Worm (Caenorhabditis elegans): Measurements from ENCODE around the gene bed-1.

ce11 chrV:19125253-19125652 lies 531 bp upstream of the bed-1 start:
- TF ChIP-seq ama-1 (optimal IDR thresholded peaks at IDR 0.05) (no peak), ztf-11 (tag; optimal IDR thresholded peaks at IDR 0.05) (no peak), zag-1 (tag; optimal IDR thresholded peaks at IDR 0.05) (no peak), hlh-30 (tag; optimal IDR thresholded peaks at IDR 0.05; ENCODE audit: insufficient read depth) (no peak), dmd-8 (GFP tag; IDR thresholded peaks at IDR 0.05) (no peak), ces-1 (GFP tag; optimal IDR thresholded peaks at IDR 0.05) (no peak), unc-39 (tag; optimal IDR thresholded peaks at IDR 0.05) (no peak), unc-130 (GFP tag; optimal IDR thresholded peaks at IDR 0.05) (no peak), rbr-2 (tag; optimal IDR thresholded peaks at IDR 0.05) (no peak), ZK337.2 (GFP tag; IDR thresholded peaks at IDR 0.05) (no peak), spr-1 (tag; optimal IDR thresholded peaks at IDR 0.05) (no peak), T20F7.1 (GFP tag; optimal IDR thresholded peaks at IDR 0.05) (no peak), dmd-9 (GFP tag; IDR thresholded peaks at IDR 0.05) (no peak), tra-1 (GFP tag; IDR thresholded peaks at IDR 0.05) (no peak)

All from whole organism, L4 larva.